Worm (Caenorhabditis elegans) whole organism, L4 larva: ENCODE results near the gene F36D4.5.
"Not testable (repeated sequence)": the region's sequence is repeated elsewhere in the genome, so short reads cannot be mapped to it uniquely, and the experiment has no call there.

Source experiments
- F49E8.2 ChIP-seq: sonication (generic microtip); optimal IDR thresholded peaks from 2 replicates; lab custom pipeline; 2016; ENCODE audit warnings: missing compliant biosample characterization, mild to moderate bottlenecking, missing genetic modification characterization, borderline replicate concordance
- Y105C5A.15 ChIP-seq: fragments of 200-800 bp; sonication (Bioruptor generic); IDR thresholded peaks from 2 replicates; pipeline ENCODE4 v1.3.6; 2022; ENCODE audit warnings: missing genetic modification characterization, missing compliant biosample characterization
- Y48G9A.11 ChIP-seq: fragments of 200-800 bp; sonication (Bioruptor generic); IDR thresholded peaks from 2 replicates; pipeline ENCODE4 v1.3.6; 2022; ENCODE audit warnings: missing genetic modification reagents, missing genetic modification characterization, missing compliant biosample characterization
- Y75B8A.6 ChIP-seq: fragments of 200-800 bp; sonication (Bioruptor generic); IDR thresholded peaks from 2 replicates; pipeline ENCODE4 v1.3.6; 2022; ENCODE audit warnings: missing genetic modification reagents, missing genetic modification characterization, missing compliant biosample characterization
- aha-1 ChIP-seq: fragments of 150-350 bp; peaks from one replicate; lab custom pipeline; 2014; ENCODE audit warnings: missing biosample characterization, missing genetic modification characterization
- arid-1 ChIP-seq: fragments of 200-800 bp; sonication (Bioruptor generic); conservative IDR thresholded peaks from 2 replicates; pipeline ENCODE4 v1.3.6; 2022; ENCODE audit warnings: missing genetic modification reagents, missing genetic modification characterization, missing compliant biosample characterization
- ceh-20 ChIP-seq: fragments of 200-800 bp; sonication (Bioruptor generic); IDR thresholded peaks from 2 replicates; pipeline ENCODE4 v1.3.6; 2022; ENCODE audit warnings: missing genetic modification reagents, missing genetic modification characterization, missing compliant biosample characterization
- ceh-62 ChIP-seq: sonication (generic microtip); optimal IDR thresholded peaks from 2 replicates; lab custom pipeline; 2017; ENCODE audit warnings: missing biosample characterization, missing genetic modification characterization
- dmd-8 ChIP-seq: fragments of 200-800 bp; sonication (Bioruptor generic); IDR thresholded peaks from 2 replicates; pipeline ENCODE4 v1.3.6; 2022; ENCODE audit warnings: missing genetic modification characterization, missing compliant biosample characterization
- duxl-1 ChIP-seq: sonication (generic microtip); optimal IDR thresholded peaks from 2 replicates; lab custom pipeline; 2016; ENCODE audit warnings: mild to moderate bottlenecking, missing genetic modification characterization, moderate library complexity, missing compliant biosample characterization; ENCODE audit not compliant: poor library complexity
- dve-1 ChIP-seq: sonication (generic microtip); optimal IDR thresholded peaks from 2 replicates; lab custom pipeline; 2017; ENCODE audit warnings: antibody characterized with exemption, mild to moderate bottlenecking, missing genetic modification characterization, missing compliant biosample characterization; ENCODE audit not compliant: insufficient read depth
- fos-1 ChIP-seq: fragments of 150-350 bp; optimal IDR thresholded peaks from 2 replicates; lab custom pipeline; 2014; ENCODE audit warnings: missing biosample characterization, missing genetic modification characterization
- hif-1 ChIP-seq, 2 experiments: sonication (generic microtip); optimal IDR thresholded peaks; 2 replicates each; lab custom pipeline; 2016 to 2017; ENCODE audit warnings: missing compliant biosample characterization in 2 of 2, missing genetic modification characterization in 2 of 2, missing genetic modification reagents in 2 of 2, missing genotype in 2 of 2, mild to moderate bottlenecking in 1 of 2
- hlh-11 ChIP-seq: fragments of 200-800 bp; sonication (Bioruptor generic); optimal IDR thresholded peaks from 2 replicates; lab custom pipeline; 2018; ENCODE audit warnings: mild to moderate bottlenecking, missing genetic modification characterization, missing compliant biosample characterization
- hmg-1.1 ChIP-seq: fragments of 200-800 bp; sonication (Bioruptor generic); IDR thresholded peaks from 2 replicates; pipeline ENCODE4 v1.3.6; 2022; ENCODE audit warnings: missing genetic modification reagents, missing genetic modification characterization, missing compliant biosample characterization
- lim-7 ChIP-seq: fragments of 200-800 bp; sonication (Bioruptor generic); IDR thresholded peaks from 2 replicates; pipeline ENCODE4 v1.3.6; 2022; ENCODE audit warnings: missing genetic modification characterization, missing compliant biosample characterization
- lin-29 ChIP-seq: fragments of 200-800 bp; sonication (Bioruptor generic); IDR thresholded peaks from 2 replicates; pipeline ENCODE4 v1.3.6; 2022; ENCODE audit warnings: missing genetic modification reagents, missing genetic modification characterization, missing compliant biosample characterization
- lin-38 ChIP-seq: fragments of 200-800 bp; sonication (Bioruptor generic); IDR thresholded peaks from 2 replicates; pipeline ENCODE4 v1.3.6; 2022; ENCODE audit warnings: missing genetic modification reagents, missing genetic modification characterization, missing compliant biosample characterization
- lsy-2 ChIP-seq, 2 experiments: fragments of 150-350 bp in 1 of 2; sonication (generic microtip) in 1 of 2; optimal IDR thresholded peaks; 2 replicates each; lab custom pipeline; 2014 to 2017; ENCODE audit warnings: missing biosample characterization in 2 of 2, missing genetic modification characterization in 2 of 2
- madf-5 ChIP-seq, 2 experiments: fragments of 200-800 bp; sonication (Bioruptor generic); IDR thresholded peaks; 2 replicates each; pipeline ENCODE4 v1.3.6; 2022; ENCODE audit warnings: missing compliant biosample characterization in 2 of 2, missing genetic modification characterization in 2 of 2
- mdl-1 ChIP-seq, 2 experiments: fragments of 150-350 bp in 1 of 2; sonication (generic microtip) in 1 of 2; optimal IDR thresholded peaks; 2 replicates each; lab custom pipeline; 2014 to 2017; ENCODE audit warnings: missing biosample characterization in 2 of 2, missing genetic modification characterization in 2 of 2
- mdt-29 ChIP-seq: fragments of 200-800 bp; sonication (Bioruptor generic); IDR thresholded peaks from 2 replicates; pipeline ENCODE4 v1.3.6; 2022; ENCODE audit warnings: missing genetic modification reagents, missing genetic modification characterization, missing compliant biosample characterization
- mep-1 ChIP-seq: fragments of 150-350 bp; sonication (generic microtip); optimal IDR thresholded peaks from 3 replicates; lab custom pipeline; 2014; ENCODE audit warnings: missing biosample characterization, missing genetic modification characterization
- mes-2 ChIP-seq: sonication (generic microtip); optimal IDR thresholded peaks from 2 replicates; lab custom pipeline; 2016; ENCODE audit warnings: missing genotype, mild to moderate bottlenecking, missing genetic modification characterization, missing compliant biosample characterization; ENCODE audit not compliant: poor library complexity, severe bottlenecking
- mxl-3 ChIP-seq: fragments of 200-800 bp; sonication (Bioruptor generic); optimal IDR thresholded peaks from 2 replicates; lab custom pipeline; 2018; ENCODE audit warnings: mild to moderate bottlenecking, missing genetic modification characterization, missing compliant biosample characterization
- nhr-102 ChIP-seq: sonication (generic microtip); optimal IDR thresholded peaks from 2 replicates; lab custom pipeline; 2016; ENCODE audit warnings: mild to moderate bottlenecking, missing genetic modification characterization, moderate library complexity, missing compliant biosample characterization
- nhr-28 ChIP-seq: fragments of 150-350 bp; optimal IDR thresholded peaks from 2 replicates; lab custom pipeline; 2014; ENCODE audit warnings: missing biosample characterization, missing genetic modification characterization
- nhr-41 ChIP-seq: fragments of 200-800 bp; sonication (Bioruptor generic); IDR thresholded peaks from 2 replicates; pipeline ENCODE4 v1.3.6; 2022; ENCODE audit warnings: missing genetic modification reagents, missing genetic modification characterization, missing compliant biosample characterization
- nhr-48 ChIP-seq: sonication (generic microtip); optimal IDR thresholded peaks from 2 replicates; lab custom pipeline; 2016; ENCODE audit warnings: mild to moderate bottlenecking, missing genetic modification characterization, missing compliant biosample characterization
- pha-4 ChIP-seq, 2 experiments: fragments of 150-350 bp in 1 of 2; fragments of 200-800 bp in 1 of 2; sonication (Bioruptor generic) in 1 of 2; IDR thresholded peaks in 1 of 2; optimal IDR thresholded peaks in 1 of 2; 2 replicates each; pipeline versions ENCODE4 v1.3.6 to Lab custom; 2014 to 2022; ENCODE audit warnings: missing genetic modification characterization in 2 of 2, missing genetic modification reagents in 2 of 2, missing biosample characterization in 1 of 2, missing compliant biosample characterization in 1 of 2
- php-3 ChIP-seq: fragments of 200-800 bp; sonication (Bioruptor generic); IDR thresholded peaks from 2 replicates; pipeline ENCODE4 v1.3.6; 2022; ENCODE audit warnings: missing genetic modification reagents, missing genetic modification characterization, missing compliant biosample characterization
- rbr-2 ChIP-seq: sonication (generic microtip); optimal IDR thresholded peaks from 2 replicates; lab custom pipeline; 2016; ENCODE audit warnings: missing genotype, missing genetic modification characterization, missing compliant biosample characterization
- snpc-1.2 ChIP-seq: fragments of 200-800 bp; sonication (Bioruptor generic); IDR thresholded peaks from 2 replicates; pipeline ENCODE4 v1.3.6; 2022; ENCODE audit warnings: missing genetic modification reagents, missing genetic modification characterization, missing compliant biosample characterization
- spr-3 ChIP-seq: fragments of 200-800 bp; sonication (Bioruptor generic); optimal IDR thresholded peaks from 2 replicates; lab custom pipeline; 2018; ENCODE audit warnings: mild to moderate bottlenecking, missing genetic modification characterization, missing compliant biosample characterization
- tra-1 ChIP-seq: fragments of 200-800 bp; sonication (Bioruptor generic); IDR thresholded peaks from 2 replicates; pipeline ENCODE4 v1.3.6; 2022; ENCODE audit warnings: missing genetic modification reagents, missing genetic modification characterization, missing compliant biosample characterization
- unc-130 ChIP-seq: sonication (generic microtip); optimal IDR thresholded peaks from 2 replicates; lab custom pipeline; 2016; ENCODE audit warnings: missing genetic modification reagents, missing genetic modification characterization, missing compliant biosample characterization
- unc-39 ChIP-seq: sonication (generic microtip); optimal IDR thresholded peaks from 2 replicates; lab custom pipeline; 2017; ENCODE audit warnings: missing biosample characterization, missing genetic modification characterization
- unc-62 ChIP-seq, 3 experiments: fragments of 150-350 bp in 1 of 3; sonication (generic microtip); optimal IDR thresholded peaks in 2 of 3; peaks in 1 of 3; 1 replicate in 1 of 3; 2 replicates in 2 of 3; lab custom pipeline; 2014 to 2017; ENCODE audit warnings: missing biosample characterization in 3 of 3, missing genetic modification characterization in 3 of 3, missing genetic modification reagents in 3 of 3, missing genotype in 1 of 3
- vab-7 ChIP-seq: fragments of 200-800 bp; sonication (Bioruptor generic); IDR thresholded peaks from 2 replicates; pipeline ENCODE4 v1.3.6; 2022; ENCODE audit warnings: missing genetic modification reagents, missing genetic modification characterization, missing compliant biosample characterization
- zfp-2 ChIP-seq: sonication (generic microtip); optimal IDR thresholded peaks from 2 replicates; lab custom pipeline; 2016; ENCODE audit warnings: mild to moderate bottlenecking, missing genetic modification characterization, missing compliant biosample characterization
- ztf-11 ChIP-seq: fragments of 150-350 bp; optimal IDR thresholded peaks from 2 replicates; lab custom pipeline; 2014; ENCODE audit warnings: missing biosample characterization, missing genetic modification characterization

The F36D4.5 gene

DNA sequence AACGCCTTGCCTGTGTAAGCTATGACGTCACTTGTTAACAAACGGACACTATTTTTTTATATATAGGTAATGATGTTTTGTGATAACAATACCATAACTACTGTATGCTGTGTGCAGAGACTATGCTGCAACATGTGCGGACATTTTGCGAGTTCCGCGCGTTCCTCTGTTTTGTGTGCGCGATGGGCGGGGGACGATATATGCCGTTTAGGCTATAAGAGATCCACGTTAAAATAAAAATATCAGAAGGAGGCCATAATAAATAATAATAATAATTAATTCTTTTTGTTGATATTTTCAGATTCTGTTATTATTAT, 14.3 kb upstream of the F36D4.5 start:
- TF ChIP-seq mes-2 (peak; percentile 24), F49E8.2 (tag; lab: Kevin White, UChicago) (peak; percentile 26), tra-1 (GFP tag; lab: Robert Waterston, UW) (no peak), nhr-102 (tag; lab: Kevin White, UChicago) (no peak), ceh-62 (tag; lab: Kevin White, UChicago) (no peak), aha-1 (tag; lab: Kevin White, UChicago) (no peak), mdl-1 (tag; optimal IDR thresholded peaks at IDR 0.05; lab: Kevin White, UChicago) (no peak), hmg-1.1 (GFP tag; lab: Robert Waterston, UW) (no peak)

DNA sequence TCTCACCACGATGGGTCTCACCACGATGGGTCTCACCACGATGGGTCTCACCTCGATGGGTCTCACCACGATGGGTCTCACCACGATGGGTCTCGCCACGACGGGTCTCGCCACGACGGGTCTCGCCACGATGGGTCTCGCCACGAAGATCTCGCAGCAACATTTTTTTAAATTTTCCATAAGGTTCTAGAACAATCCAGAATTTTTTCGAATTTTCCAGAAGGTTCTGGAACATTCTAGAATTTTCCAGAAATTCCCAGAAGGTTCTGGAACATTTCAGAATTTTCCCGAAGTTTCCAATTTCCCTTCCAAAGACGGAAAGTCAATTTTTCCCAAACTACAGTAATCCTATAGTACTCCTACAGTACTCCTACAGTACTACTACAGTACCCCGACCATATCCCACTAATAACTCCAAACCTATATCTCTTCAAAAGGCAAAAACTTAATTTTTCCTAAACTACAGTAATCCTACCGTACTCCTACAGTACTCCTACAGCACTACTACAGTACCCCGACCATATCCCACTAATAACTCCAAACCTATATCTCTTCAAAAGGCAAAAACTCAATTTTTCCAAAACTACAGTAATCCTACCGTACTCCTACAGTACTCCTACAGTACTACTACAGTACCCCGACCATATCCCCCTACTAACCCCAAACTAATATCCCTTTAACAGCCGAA, 13.8 kb upstream of the F36D4.5 start, which contains the start of gene Y54B9A.1:
Y54B9A.1 (minus strand) TSS at position 235 of the 688 bp plus-strand sequence.
- TF ChIP-seq pha-4 (GFP tag; IDR thresholded peaks at IDR 0.05; lab: Robert Waterston, UW) (peak; percentile 55), Y105C5A.15 (GFP tag; lab: Robert Waterston, UW) (peak; percentile 81), mdt-29 (GFP tag; lab: Robert Waterston, UW) (0 out of 2 replicates have a peak, but pooled peaks have one; percentile 22), arid-1 (GFP tag; lab: Robert Waterston, UW) (peak; percentile 65; the same call in 1 of the 2 replicates), madf-5 (GFP tag; IDR thresholded peaks at IDR 0.05; lab: Robert Waterston, UW) (peak in 1 of 2 experiments; percentile 68; a peak in 1 of 4 replicates), vab-7 (GFP tag; lab: Robert Waterston, UW) (0 out of 2 replicates have a peak, but pooled peaks have one; percentile 43), Y48G9A.11 (GFP tag; lab: Robert Waterston, UW) (peak; percentile 75; the same call in 1 of the 2 replicates), lim-7 (GFP tag; lab: Robert Waterston, UW) (peak; percentile 71), lin-38 (GFP tag; lab: Robert Waterston, UW) (peak; percentile 66; the same call in 1 of the 2 replicates), Y75B8A.6 (GFP tag; lab: Robert Waterston, UW) (0 out of 2 replicates have a peak, but pooled peaks have one; percentile 62), snpc-1.2 (GFP tag; lab: Robert Waterston, UW) (peak; percentile 73), tra-1 (GFP tag; lab: Robert Waterston, UW) (0 out of 2 replicates have a peak, but pooled peaks have one; percentile 57), php-3 (GFP tag; lab: Robert Waterston, UW) (peak; percentile 35; the same call in 1 of the 2 replicates)
- not testable (repeated sequence) for TF ChIP-seq pha-4 (tag; optimal IDR thresholded peaks at IDR 0.05; lab: Kevin White, UChicago)

DNA sequence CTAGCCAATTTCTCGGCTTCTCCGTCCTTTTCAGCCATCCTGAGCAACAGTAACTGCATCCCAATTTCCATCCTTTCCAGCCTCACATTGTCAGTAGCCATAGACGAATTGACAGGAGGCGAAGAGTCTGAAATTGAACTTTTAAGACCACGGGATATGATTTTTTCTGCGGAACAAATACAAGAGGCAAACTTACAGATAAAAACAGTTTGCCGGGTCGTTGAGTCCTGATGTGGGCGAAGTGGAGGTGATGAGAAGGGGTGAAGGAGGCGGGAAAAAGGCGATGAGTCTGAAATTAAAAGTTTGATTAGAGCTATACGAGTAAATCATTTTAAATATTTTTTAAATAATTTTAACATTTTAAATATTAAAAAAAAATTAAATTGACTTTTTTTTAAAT, 1.5 kb upstream of the F36D4.5 start, which contains the start of gene F36D4.6:
F36D4.6 (minus strand) TSS at position 101 of the 400 bp plus-strand sequence.
- no peak for TF ChIP-seq lin-38 (GFP tag; lab: Robert Waterston, UW)
- TF ChIP-seq dmd-8 (GFP tag; lab: Robert Waterston, UW): no peak
- TF ChIP-seq lin-29 (GFP tag; lab: Robert Waterston, UW): no peak
- TF ChIP-seq unc-39: no peak
- TF ChIP-seq nhr-41 (GFP tag; lab: Robert Waterston, UW): no peak
- no peak for TF ChIP-seq ceh-20 (GFP tag; lab: Robert Waterston, UW)

DNA sequence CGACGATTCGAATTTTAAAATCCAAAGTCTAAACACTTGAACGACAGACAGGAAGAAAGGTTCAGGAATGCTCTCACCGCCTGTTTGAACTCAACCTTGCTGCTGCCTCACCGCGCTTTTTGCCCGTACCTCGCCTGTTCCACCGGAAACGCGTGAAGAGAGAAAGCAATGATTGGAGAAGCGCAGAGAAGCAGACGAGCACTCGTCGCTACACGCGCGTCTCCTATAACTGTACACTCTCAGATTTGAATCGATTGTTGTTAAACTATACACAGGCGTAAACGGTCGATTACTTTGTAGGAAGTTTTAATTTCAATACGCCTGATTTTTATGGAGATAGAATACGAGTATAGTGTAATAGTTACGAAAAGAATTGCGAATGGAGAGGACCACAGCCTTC, 1.1 kb downstream of the F36D4.5 start:
- TF ChIP-seq mdl-1 (tag; optimal IDR thresholded peaks at IDR 0.05; lab: Kevin White, UChicago) (peak; percentile 38 to 69), hif-1 (tag; optimal IDR thresholded peaks at IDR 0.05; lab: Kevin White, UChicago) (peak in 1 of 2 experiments; percentile 26), hlh-11 (tag; lab: Kevin White, UChicago) (peak; percentile 76), rbr-2 (tag; lab: Kevin White, UChicago) (no peak), spr-3 (GFP tag; lab: Kevin White, UChicago) (no peak), mes-2 (peak; percentile 54), lsy-2 (tag; optimal IDR thresholded peaks at IDR 0.05; lab: Kevin White, UChicago) (peak in 1 of 2 experiments; percentile 9), unc-62 (GFP tag; optimal IDR thresholded peaks at IDR 0.05 in 1 of 2; lab: Kevin White, UChicago) (no peak), unc-62 (tag; optimal IDR thresholded peaks at IDR 0.05; lab: Kevin White, UChicago) (no peak), mxl-3 (GFP tag; lab: Kevin White, UChicago) (peak; percentile 81), zfp-2 (tag; lab: Kevin White, UChicago) (no peak), arid-1 (GFP tag; lab: Robert Waterston, UW) (no peak), dve-1 (tag; lab: Kevin White, UChicago) (peak; percentile 57), fos-1 (tag; lab: Kevin White, UChicago) (no peak), ztf-11 (no peak), unc-130 (GFP tag; lab: Kevin White, UChicago) (no peak), aha-1 (tag; lab: Kevin White, UChicago) (peak; percentile 97), nhr-48 (tag; lab: Kevin White, UChicago) (peak; percentile 46), nhr-28 (tag; lab: Kevin White, UChicago) (peak; percentile 72), mep-1 (tag; lab: Kevin White, UChicago) (peak; percentile 37), duxl-1 (tag; lab: Kevin White, UChicago) (no peak)
